Fruit fly (Drosophila melanogaster): ENCODE results near the gene Nmdar1.

Nmdar1 gene

DNA sequence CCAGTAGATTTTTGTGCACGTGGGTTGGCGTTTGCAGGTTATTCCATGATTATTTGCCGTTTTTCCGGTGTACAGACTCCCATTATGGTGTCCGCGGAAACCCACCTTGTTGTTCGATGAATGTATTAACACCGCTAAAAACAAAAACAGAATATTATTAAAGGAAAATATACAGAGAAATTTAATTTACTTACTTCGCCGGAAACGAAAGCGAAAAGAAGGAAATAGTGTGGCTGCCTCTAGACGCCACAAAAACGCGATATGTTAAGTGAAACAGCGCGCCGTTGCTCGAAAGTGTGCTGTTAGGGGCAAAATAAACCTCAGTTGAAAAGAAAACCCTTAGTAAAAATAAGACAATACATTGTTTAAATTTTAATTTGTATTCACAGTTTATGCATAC, 56.3 kb downstream of the Nmdar1 start, which contains the start of gene RpL35A:
RpL35A (minus strand) TSS at position 227 of the 400 bp plus-strand sequence.
- TF ChIP-seq fru (GFP tag; optimal IDR thresholded peaks at IDR 0.05) (peak; percentile 62), Mio (GFP tag; optimal IDR thresholded peaks at IDR 0.05) (no peak), HLH106 (tag; optimal IDR thresholded peaks at IDR 0.05) (peak; percentile 58), Rel (GFP tag; optimal IDR thresholded peaks at IDR 0.05) (no peak), Rel (tag; optimal IDR thresholded peaks at IDR 0.05) (peak; percentile 54), Dfd (GFP tag; optimal IDR thresholded peaks at IDR 0.05) (no peak), foxo (GFP tag; optimal IDR thresholded peaks at IDR 0.05) (peak; percentile 42 to 56), N (GFP tag; optimal IDR thresholded peaks at IDR 0.05) (no peak), dsf (GFP tag; optimal IDR thresholded peaks at IDR 0.05; ENCODE audit: borderline replicate concordance) (no peak), Dif (GFP tag; optimal IDR thresholded peaks at IDR 0.05; ENCODE audit: partially characterized antibody) (no peak), Hr83 (GFP tag; optimal IDR thresholded peaks at IDR 0.05; ENCODE audit: poor library complexity, severe bottlenecking) (peak; percentile 84), ey (GFP tag; optimal IDR thresholded peaks at IDR 0.05) (peak; percentile 16), Abd-B (GFP tag; optimal IDR thresholded peaks at IDR 0.05) (no peak), woc (GFP tag; optimal IDR thresholded peaks at IDR 0.05) (peak; percentile 26), CrebA (GFP tag; optimal IDR thresholded peaks at IDR 0.05; ENCODE audit: borderline replicate concordance) (no peak), OdsH (GFP tag; optimal IDR thresholded peaks at IDR 0.05) (peak; percentile 4), usp (GFP tag; optimal IDR thresholded peaks at IDR 0.05) (no peak), pan (optimal IDR thresholded peaks at IDR 0.05) (no peak), dmrt93B (GFP tag; optimal IDR thresholded peaks at IDR 0.05) (peak; percentile 71), sv (GFP tag; optimal IDR thresholded peaks at IDR 0.05) (no peak), dl (GFP tag; optimal IDR thresholded peaks at IDR 0.05; ENCODE audit: insufficient read depth in 1 of 2, partially characterized antibody in 2 of 2) (no peak), lola (GFP tag; optimal IDR thresholded peaks at IDR 0.05) (no peak), tai (GFP tag; optimal IDR thresholded peaks at IDR 0.05) (no peak), GATAd (GFP tag; optimal IDR thresholded peaks at IDR 0.05) (no peak), Vsx2 (GFP tag; optimal IDR thresholded peaks at IDR 0.05; ENCODE audit: partially characterized antibody) (no peak), rgr (GFP tag; optimal IDR thresholded peaks at IDR 0.05) (peak; percentile 83), Hnf4 (GFP tag; optimal IDR thresholded peaks at IDR 0.05) (no peak), Sp1 (GFP tag; optimal IDR thresholded peaks at IDR 0.05) (peak; percentile 86), br (GFP tag; optimal IDR thresholded peaks at IDR 0.05) (peak; percentile 73), Myc (optimal IDR thresholded peaks at IDR 0.05) (peak; percentile 30), CG32264 (GFP tag; optimal IDR thresholded peaks at IDR 0.05) (peak; percentile 68), CG9705 (GFP tag; optimal IDR thresholded peaks at IDR 0.05) (peak; percentile 75), Jra (GFP tag; optimal IDR thresholded peaks at IDR 0.05) (no peak), jim (GFP tag; optimal IDR thresholded peaks at IDR 0.05) (no peak), Hr78 (GFP tag; optimal IDR thresholded peaks at IDR 0.05) (no peak), psq (GFP tag; optimal IDR thresholded peaks at IDR 0.05) (no peak), sage (GFP tag; optimal IDR thresholded peaks at IDR 0.05) (no peak), h (GFP tag; optimal IDR thresholded peaks at IDR 0.05) (peak; percentile 71), brk (GFP tag; optimal IDR thresholded peaks at IDR 0.05) (no peak)

DNA sequence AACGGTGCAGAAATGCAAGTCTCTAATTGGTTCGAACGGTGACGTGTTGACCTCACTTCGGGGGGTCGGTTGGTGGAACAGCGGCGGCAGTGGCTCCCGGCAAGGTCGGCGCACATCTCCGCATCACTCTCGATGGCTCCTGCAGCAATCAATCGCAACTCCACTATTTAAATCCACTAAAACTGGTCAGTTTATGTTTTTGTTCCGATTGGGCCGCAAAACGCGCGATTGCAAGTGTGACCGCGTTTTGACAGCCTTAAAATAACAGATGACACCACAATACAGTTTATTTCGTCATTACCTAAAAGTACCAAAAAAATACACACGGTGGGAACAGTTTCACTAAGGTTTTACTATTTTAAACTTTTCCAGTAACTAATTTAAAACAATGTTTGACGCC, 58.6 kb downstream of the Nmdar1 start, which contains the start of gene PEK:
PEK (minus strand) TSS at position 273 of the 400 bp plus-strand sequence.
- no peak for TF ChIP-seq sage (GFP tag; optimal IDR thresholded peaks at IDR 0.05)
- no peak for TF ChIP-seq jim (GFP tag; optimal IDR thresholded peaks at IDR 0.05)
- no peak for TF ChIP-seq sv (GFP tag; optimal IDR thresholded peaks at IDR 0.05)
- TF ChIP-seq Hr78 (GFP tag; optimal IDR thresholded peaks at IDR 0.05), result no peak
- TF ChIP-seq woc (GFP tag; optimal IDR thresholded peaks at IDR 0.05), result no peak
- TF ChIP-seq fru (GFP tag; optimal IDR thresholded peaks at IDR 0.05), result no peak
- no peak for TF ChIP-seq Rel (GFP tag; optimal IDR thresholded peaks at IDR 0.05)
- peak; percentile 19 for TF ChIP-seq Rel (tag; optimal IDR thresholded peaks at IDR 0.05)
- no peak for TF ChIP-seq rgr (GFP tag; optimal IDR thresholded peaks at IDR 0.05)
- no peak for TF ChIP-seq Sp1 (GFP tag; optimal IDR thresholded peaks at IDR 0.05)
- no peak for TF ChIP-seq dmrt93B (GFP tag; optimal IDR thresholded peaks at IDR 0.05)
- TF ChIP-seq GATAd (GFP tag; optimal IDR thresholded peaks at IDR 0.05), result no peak
- TF ChIP-seq pan (optimal IDR thresholded peaks at IDR 0.05), result no peak
- peak; percentile 52 for TF ChIP-seq Myc (optimal IDR thresholded peaks at IDR 0.05)
- TF ChIP-seq Hr83 (GFP tag; optimal IDR thresholded peaks at IDR 0.05; ENCODE audit: poor library complexity, severe bottlenecking), result no peak
